Fruit fly (Drosophila melanogaster) whole organism, embryonic: Measurements from ENCODE around the gene NimC1.

Experiments used
- Asciz ChIP-seq: fragments of 200-800 bp; sonication (Bioruptor generic); optimal IDR thresholded peaks from 2 replicates; lab custom pipeline; 2017; ENCODE audit warnings: missing biosample characterization, mild to moderate bottlenecking, missing genetic modification characterization, missing genetic modification reagents
- Bdp1 ChIP-seq: fragments of 200-800 bp; sonication (Bioruptor generic); optimal IDR thresholded peaks from 3 replicates; lab custom pipeline; 2016; ENCODE audit warnings: missing biosample characterization, missing genetic modification characterization
- CG10366 ChIP-seq: fragments of 200-800 bp; sonication (Bioruptor generic); IDR thresholded peaks from 2 replicates; pipeline ENCODE4 v1.3.6; 2022; ENCODE audit warnings: missing biosample characterization, missing genetic modification characterization
- CG12391 ChIP-seq: fragments of 200-800 bp; sonication (Bioruptor generic); optimal IDR thresholded peaks from 3 replicates; lab custom pipeline; 2018; ENCODE audit warnings: missing biosample characterization, mild to moderate bottlenecking, missing genetic modification characterization, moderate library complexity
- CG13624 ChIP-seq: fragments of 200-800 bp; sonication (Bioruptor generic); optimal IDR thresholded peaks from 2 replicates; lab custom pipeline; 2016; ENCODE audit warnings: missing biosample characterization, missing genetic modification characterization
- CG13894 ChIP-seq: fragments of 200-800 bp; sonication (Bioruptor generic); optimal IDR thresholded peaks from 3 replicates; lab custom pipeline; 2018; ENCODE audit warnings: missing biosample characterization, mild to moderate bottlenecking, missing genetic modification characterization, moderate library complexity
- CG17385 ChIP-seq: fragments of 200-800 bp; sonication (Bioruptor generic); optimal IDR thresholded peaks from 3 replicates; lab custom pipeline; 2018; ENCODE audit warnings: missing biosample characterization, mild to moderate bottlenecking, missing genetic modification characterization
- CG17829 ChIP-seq: fragments of 200-800 bp; optimal IDR thresholded peaks from 2 replicates; lab custom pipeline; 2019; ENCODE audit warnings: missing biosample characterization, mild to moderate bottlenecking, missing genetic modification characterization, moderate library complexity
- CG17912 ChIP-seq: fragments of 200-800 bp; sonication (Bioruptor generic); optimal IDR thresholded peaks from 2 replicates; lab custom pipeline; 2018; ENCODE audit warnings: missing biosample characterization, mild to moderate bottlenecking, missing genetic modification characterization
- CG3163 ChIP-seq: fragments of 200-800 bp; sonication (Bioruptor generic); optimal IDR thresholded peaks from 3 replicates; lab custom pipeline; 2016; ENCODE audit warnings: missing biosample characterization, missing genetic modification characterization
- CG4282 ChIP-seq: fragments of 200-800 bp; sonication (Bioruptor generic); optimal IDR thresholded peaks from 2 replicates; lab custom pipeline; 2016; ENCODE audit warnings: missing biosample characterization, missing genetic modification characterization
- CG4424 ChIP-seq: fragments of 200-800 bp; sonication (Bioruptor generic); optimal IDR thresholded peaks from 3 replicates; lab custom pipeline; 2016; ENCODE audit warnings: missing biosample characterization, missing genetic modification characterization
- CG4854 ChIP-seq: fragments of 200-800 bp; sonication (Bioruptor generic); optimal IDR thresholded peaks from 2 replicates; lab custom pipeline; 2016; ENCODE audit warnings: missing biosample characterization, missing genetic modification characterization, inconsistent platforms
- CG5953 ChIP-seq: fragments of 200-800 bp; sonication (Bioruptor generic); IDR thresholded peaks from 2 replicates; pipeline ENCODE4 v1.3.6; 2022; ENCODE audit warnings: missing biosample characterization, missing genetic modification characterization
- CG7963 ChIP-seq: fragments of 200-800 bp; sonication (Bioruptor generic); IDR thresholded peaks from 3 replicates; pipeline ENCODE4 v1.3.6; 2022; ENCODE audit warnings: missing biosample characterization, missing genetic modification characterization; ENCODE audit not compliant: partially characterized antibody
- CG8388 ChIP-seq: fragments of 200-800 bp; sonication (Bioruptor generic); optimal IDR thresholded peaks from 2 replicates; lab custom pipeline; 2019; ENCODE audit warnings: missing biosample characterization, mild to moderate bottlenecking, missing genetic modification characterization, moderate library complexity
- Dad ChIP-seq: fragments of 200-800 bp; sonication (Bioruptor generic); optimal IDR thresholded peaks from 3 replicates; lab custom pipeline; 2016; ENCODE audit warnings: missing biosample characterization, missing genetic modification characterization
- Dip3 ChIP-seq: fragments of 200-800 bp; sonication (Bioruptor generic); optimal IDR thresholded peaks from 3 replicates; lab custom pipeline; 2016; ENCODE audit warnings: missing biosample characterization, missing genetic modification characterization
- Dref ChIP-seq: fragments of 200-800 bp; sonication (Bioruptor generic); IDR thresholded peaks from 2 replicates; pipeline ENCODE4 v1.3.6; 2022; ENCODE audit warnings: missing biosample characterization, missing genetic modification characterization
- Drgx ChIP-seq: fragments of 200-800 bp; sonication (Bioruptor generic); IDR thresholded peaks from 2 replicates; pipeline ENCODE4 v1.3.6; 2022; ENCODE audit warnings: missing biosample characterization, missing genetic modification characterization
- ERR ChIP-seq: fragments of 200-800 bp; sonication (Bioruptor generic); optimal IDR thresholded peaks from 2 replicates; lab custom pipeline; 2016; ENCODE audit warnings: missing biosample characterization, missing genetic modification characterization
- Ets97D ChIP-seq: fragments of 200-800 bp; sonication (Bioruptor generic); optimal IDR thresholded peaks from 3 replicates; lab custom pipeline; 2016; ENCODE audit warnings: missing biosample characterization, missing genetic modification characterization
- HHEX ChIP-seq: fragments of 200-800 bp; sonication (Bioruptor generic); optimal IDR thresholded peaks from 3 replicates; lab custom pipeline; 2017; ENCODE audit warnings: missing biosample characterization, mild to moderate bottlenecking, missing genetic modification characterization, missing genetic modification reagents
- HmgZ ChIP-seq: fragments of 200-800 bp; sonication (Bioruptor generic); optimal IDR thresholded peaks from 2 replicates; lab custom pipeline; 2018; ENCODE audit warnings: missing biosample characterization, mild to moderate bottlenecking, missing genetic modification characterization
- Mad ChIP-seq: fragments of 200-800 bp; sonication (Bioruptor generic); optimal IDR thresholded peaks from 2 replicates; lab custom pipeline; 2016; ENCODE audit warnings: missing biosample characterization, missing genetic modification characterization
- Med ChIP-seq: fragments of 200-800 bp; sonication (Bioruptor generic); peaks from one replicate; lab custom pipeline; 2016; ENCODE audit warnings: missing biosample characterization, missing genetic modification characterization, mild to moderate bottlenecking, inconsistent platforms, moderate library complexity
- Mrtf ChIP-seq: fragments of 200-800 bp; sonication (Bioruptor generic); IDR thresholded peaks from 3 replicates; pipeline ENCODE4 v1.3.6; 2022; ENCODE audit warnings: missing biosample characterization, missing genetic modification characterization
- Pdp1 ChIP-seq, 2 experiments: fragments of 200-800 bp; sonication (Bioruptor generic); optimal IDR thresholded peaks; 3 replicates each; lab custom pipeline; 2016; ENCODE audit warnings: missing biosample characterization in 2 of 2, missing genetic modification characterization in 2 of 2, mild to moderate bottlenecking in 1 of 2, moderate library complexity in 1 of 2
- Sox102F ChIP-seq: fragments of 200-800 bp; sonication (Bioruptor generic); optimal IDR thresholded peaks from 2 replicates; lab custom pipeline; 2018; ENCODE audit warnings: missing biosample characterization, mild to moderate bottlenecking, missing genetic modification characterization, moderate library complexity
- Taf1 ChIP-seq: fragments of 200-800 bp; sonication (Bioruptor generic); IDR thresholded peaks from 2 replicates; pipeline ENCODE4 v1.3.6; 2022; ENCODE audit warnings: missing biosample characterization, missing genetic modification characterization
- Tbp ChIP-seq: fragments of >200 bp; optimal IDR thresholded peaks from 2 replicates; lab custom pipeline; 2018; ENCODE audit warnings: missing biosample characterization, missing genetic modification characterization
- Usf ChIP-seq: fragments of 200-800 bp; sonication (Bioruptor generic); optimal IDR thresholded peaks from 2 replicates; lab custom pipeline; 2017; ENCODE audit warnings: missing genotype, missing biosample characterization, missing genetic modification characterization
- Xbp1 ChIP-seq: fragments of 200-800 bp; sonication (Bioruptor generic); optimal IDR thresholded peaks from 3 replicates; lab custom pipeline; 2016; ENCODE audit warnings: missing biosample characterization, mild to moderate bottlenecking, missing genetic modification characterization
- abd-A ChIP-seq: fragments of 200-800 bp; sonication (Bioruptor generic); optimal IDR thresholded peaks from 3 replicates; lab custom pipeline; 2019; ENCODE audit warnings: missing biosample characterization, mild to moderate bottlenecking, missing genetic modification characterization, moderate library complexity
- bab2 ChIP-seq: fragments of 200-800 bp; sonication (Bioruptor generic); optimal IDR thresholded peaks from 2 replicates; lab custom pipeline; 2016; ENCODE audit warnings: missing biosample characterization, missing genetic modification characterization
- bcd ChIP-seq: fragments of 200-800 bp; sonication (Bioruptor generic); optimal IDR thresholded peaks from 2 replicates; lab custom pipeline; 2017; ENCODE audit warnings: missing biosample characterization, mild to moderate bottlenecking, missing genetic modification characterization
- dmrt99B ChIP-seq: fragments of 200-800 bp; sonication (Bioruptor generic); optimal IDR thresholded peaks from 2 replicates; lab custom pipeline; 2018; ENCODE audit warnings: missing biosample characterization, mild to moderate bottlenecking, missing genetic modification characterization, moderate library complexity
- dpn ChIP-seq, 2 experiments: fragments of 200-800 bp; sonication (Bioruptor generic); optimal IDR thresholded peaks; 3 replicates each; lab custom pipeline; 2016; ENCODE audit warnings: missing biosample characterization in 2 of 2, missing genetic modification characterization in 2 of 2
- grn ChIP-seq: fragments of 200-800 bp; sonication (Bioruptor generic); optimal IDR thresholded peaks from 3 replicates; lab custom pipeline; 2017; ENCODE audit warnings: missing biosample characterization, missing genetic modification characterization
- ind ChIP-seq: fragments of 200-800 bp; sonication (Bioruptor generic); optimal IDR thresholded peaks from 3 replicates; lab custom pipeline; 2016; ENCODE audit warnings: missing biosample characterization, missing genetic modification characterization
- klu ChIP-seq: fragments of 200-800 bp; sonication (Bioruptor generic); IDR thresholded peaks from 2 replicates; pipeline ENCODE4 v1.3.6; 2022; ENCODE audit warnings: missing biosample characterization, missing genetic modification characterization
- kni ChIP-seq: fragments of 200-800 bp; sonication (Bioruptor generic); optimal IDR thresholded peaks from 3 replicates; lab custom pipeline; 2017; ENCODE audit warnings: mild to moderate bottlenecking, missing biosample characterization, missing genetic modification reagents, missing genetic modification characterization
- lbe ChIP-seq: fragments of 200-800 bp; sonication (Bioruptor generic); optimal IDR thresholded peaks from 2 replicates; lab custom pipeline; 2016; ENCODE audit warnings: missing biosample characterization, mild to moderate bottlenecking, missing genetic modification characterization
- mld ChIP-seq: fragments of 200-800 bp; sonication (Bioruptor generic); IDR thresholded peaks from 3 replicates; pipeline ENCODE4 v1.3.6; 2022; ENCODE audit warnings: missing biosample characterization, missing genetic modification characterization; ENCODE audit not compliant: partially characterized antibody
- odd ChIP-seq: fragments of 200-800 bp; sonication (Bioruptor generic); optimal IDR thresholded peaks from 2 replicates; lab custom pipeline; 2017; ENCODE audit warnings: missing biosample characterization, mild to moderate bottlenecking, missing genetic modification characterization
- sc ChIP-seq, 3 experiments: fragments of >200 bp in 2 of 3; fragments of 200-800 bp in 1 of 3; sonication (Bioruptor generic) in 1 of 3; optimal IDR thresholded peaks; 2 replicates in 2 of 3; 3 replicates in 1 of 3; lab custom pipeline; 2017; ENCODE audit warnings: mild to moderate bottlenecking in 1 of 3, missing biosample characterization in 1 of 3, missing genetic modification characterization in 1 of 3, missing genetic modification reagents in 1 of 3
- shn ChIP-seq: fragments of 200-800 bp; sonication (Bioruptor generic); optimal IDR thresholded peaks from 3 replicates; lab custom pipeline; 2016; ENCODE audit warnings: missing biosample characterization, missing genetic modification characterization
- sqz ChIP-seq: fragments of 200-800 bp; sonication (Bioruptor generic); optimal IDR thresholded peaks from 3 replicates; lab custom pipeline; 2018; ENCODE audit warnings: missing biosample characterization, mild to moderate bottlenecking, missing genetic modification characterization
- sr ChIP-seq: fragments of 200-800 bp; sonication (Bioruptor generic); IDR thresholded peaks from 3 replicates; pipeline ENCODE4 v1.3.6; 2022; ENCODE audit warnings: missing biosample characterization, missing genetic modification characterization
- tap ChIP-seq: fragments of 200-800 bp; optimal IDR thresholded peaks from 3 replicates; lab custom pipeline; 2019; ENCODE audit warnings: missing biosample characterization, mild to moderate bottlenecking, missing genetic modification characterization, moderate library complexity
- zen ChIP-seq: fragments of 200-800 bp; sonication (Bioruptor generic); optimal IDR thresholded peaks from 3 replicates; lab custom pipeline; 2018; ENCODE audit warnings: missing biosample characterization, mild to moderate bottlenecking, missing genetic modification characterization, moderate library complexity

NimC1 gene

dm6 chr2L:14024746-14025105 lies 48.2 kb upstream of the NimC1 start (continued):
- TF ChIP-seq HHEX (GFP tag; lab: Kevin White, UChicago), result no peak
- peak; percentile 22 for TF ChIP-seq CG13624 (GFP tag; lab: Kevin White, UChicago)
- TF ChIP-seq Dad (GFP tag; lab: Kevin White, UChicago), result no peak
- peak; percentile 11 for TF ChIP-seq CG17829
- no peak for TF ChIP-seq Ets97D
- TF ChIP-seq CG13894, result no peak
- TF ChIP-seq sc (optimal IDR thresholded peaks at IDR 0.05; lab: Kevin White, UChicago), result no peak
- no peak for TF ChIP-seq sc (GFP tag; optimal IDR thresholded peaks at IDR 0.05; lab: Kevin White, UChicago)
- TF ChIP-seq Sox102F, result peak; percentile 73
- no peak for TF ChIP-seq Usf (GFP tag; lab: Kevin White, UChicago)
- no peak for TF ChIP-seq Bdp1 (GFP tag; lab: Kevin White, UChicago)
- TF ChIP-seq CG10366 (GFP tag; lab: Robert Waterston, UW), result peak; percentile 33
- no peak for TF ChIP-seq shn
- TF ChIP-seq CG5953, result no peak
- no peak for TF ChIP-seq HmgZ (tag; lab: Kevin White, UChicago)
- no peak for TF ChIP-seq Med (GFP tag; lab: Kevin White, UChicago)
- TF ChIP-seq CG4854 (GFP tag; lab: Kevin White, UChicago), result no peak
- peak; percentile 44; the same call in 1 of the 2 replicates for TF ChIP-seq Drgx (GFP tag; lab: Robert Waterston, UW)
- TF ChIP-seq ERR (GFP tag; lab: Kevin White, UChicago), result no peak
- no peak for TF ChIP-seq tap (tag; lab: Kevin White, UChicago)
- no peak for TF ChIP-seq Mrtf (GFP tag; lab: Robert Waterston, UW)
- TF ChIP-seq Pdp1 (GFP tag; optimal IDR thresholded peaks at IDR 0.05; lab: Kevin White, UChicago), result peak in 1 of 2 experiments; percentile 92
- no peak for TF ChIP-seq sqz (GFP tag; lab: Kevin White, UChicago)
- no peak for TF ChIP-seq Taf1 (GFP tag; lab: Robert Waterston, UW)
- TF ChIP-seq Dip3 (GFP tag; lab: Kevin White, UChicago), result peak; percentile 43
- peak; percentile 65 for TF ChIP-seq dmrt99B (tag; lab: Kevin White, UChicago)
- no peak for TF ChIP-seq CG17912 (GFP tag; lab: Kevin White, UChicago)
- TF ChIP-seq grn (GFP tag; lab: Kevin White, UChicago), result no peak
- TF ChIP-seq Asciz (GFP tag; lab: Kevin White, UChicago), result no peak
- no peak for TF ChIP-seq lbe (GFP tag; lab: Kevin White, UChicago)
- no peak for TF ChIP-seq Tbp
- TF ChIP-seq dpn (GFP tag; optimal IDR thresholded peaks at IDR 0.05; lab: Kevin White, UChicago), result peak; percentile 12 to 23
- no peak for TF ChIP-seq bab2 (GFP tag; lab: Kevin White, UChicago)
- no peak for TF ChIP-seq CG7963 (GFP tag; lab: Robert Waterston, UW)
- no peak for TF ChIP-seq zen (tag; lab: Kevin White, UChicago)
- TF ChIP-seq Xbp1, result peak; percentile 52
- TF ChIP-seq CG12391 (tag; lab: Kevin White, UChicago), result peak; percentile 54
- TF ChIP-seq bcd (GFP tag; lab: Kevin White, UChicago), result peak; percentile 28
- TF ChIP-seq CG4282 (GFP tag; lab: Kevin White, UChicago), result no peak
- no peak for TF ChIP-seq Mad (GFP tag; lab: Kevin White, UChicago)
- no peak for TF ChIP-seq CG3163
- TF ChIP-seq mld, result no peak
- TF ChIP-seq odd (GFP tag; lab: Kevin White, UChicago), result no peak
- no peak for TF ChIP-seq abd-A (tag; lab: Kevin White, UChicago)
- TF ChIP-seq sr (GFP tag; lab: Robert Waterston, UW), result no peak
- peak; percentile 30 for TF ChIP-seq CG8388 (GFP tag; lab: Kevin White, UChicago)
- peak; percentile 51 for TF ChIP-seq CG17385 (GFP tag; lab: Kevin White, UChicago)
- no peak for TF ChIP-seq kni
- TF ChIP-seq klu, result no peak
- TF ChIP-seq ind (GFP tag; lab: Kevin White, UChicago), result peak; percentile 48
- peak; percentile 27 for TF ChIP-seq CG4424 (GFP tag; lab: Kevin White, UChicago)
- no peak for TF ChIP-seq Dref (GFP tag; lab: Robert Waterston, UW)
